Worm (Caenorhabditis elegans) whole organism, L4/young adult: ENCODE results near the gene rde-12.

Experiments used
- W03F9.2 ChIP-seq: fragments of 150-350 bp; optimal IDR thresholded peaks from 2 replicates; lab custom pipeline; 2014; ENCODE audit warnings: missing biosample characterization, missing genetic modification characterization
- dao-5 ChIP-seq: sonication (generic microtip); optimal IDR thresholded peaks from 2 replicates; lab custom pipeline; 2016; ENCODE audit warnings: missing genotype, missing genetic modification characterization, moderate library complexity, missing compliant biosample characterization
- him-1 ChIP-seq: sonication (generic microtip); optimal IDR thresholded peaks from 2 replicates; lab custom pipeline; 2016; ENCODE audit warnings: missing genotype, missing genetic modification reagents, missing genetic modification characterization, missing compliant biosample characterization

- TF ChIP-seq him-1: no peak
- no peak for TF ChIP-seq dao-5
- TF ChIP-seq W03F9.2 (tag; lab: Kevin White, UChicago): no peak
These were observed 19.2 kb upstream of the rde-12 start for ce11 chrV:13645848-13646578.
